Worm (Caenorhabditis elegans) whole organism, young adult: Measurements from ENCODE around the gene C23G10.11.

Experiments used
- B0035.1 ChIP-seq: sonication (generic microtip); optimal IDR thresholded peaks from 2 replicates; lab custom pipeline; 2016; ENCODE audit warnings: missing genetic modification characterization, mild to moderate bottlenecking, missing compliant biosample characterization, missing genotype, missing genetic modification reagents
- B0336.3 ChIP-seq: fragments of 200-800 bp; sonication (Bioruptor generic); IDR thresholded peaks from 2 replicates; pipeline ENCODE4 v1.3.6; 2022; ENCODE audit warnings: missing genetic modification characterization, missing compliant biosample characterization
- F33H1.4 ChIP-seq: fragments of 200-800 bp; sonication (Bioruptor generic); IDR thresholded peaks from 2 replicates; pipeline ENCODE4 v1.3.6; 2022; ENCODE audit warnings: missing genetic modification reagents, missing genetic modification characterization, missing compliant biosample characterization
- T26A5.8 ChIP-seq: sonication (generic microtip); optimal IDR thresholded peaks from 2 replicates; lab custom pipeline; 2016; ENCODE audit warnings: missing genetic modification characterization, missing compliant biosample characterization
- Y67H2A.10 ChIP-seq: fragments of 200-800 bp; sonication (Bioruptor generic); conservative IDR thresholded peaks from 2 replicates; pipeline ENCODE4 v1.3.6; 2022; ENCODE audit warnings: missing genetic modification reagents, missing genetic modification characterization, missing compliant biosample characterization
- Y95B8A.8 ChIP-seq: fragments of 200-800 bp; sonication (Bioruptor generic); IDR thresholded peaks from 2 replicates; pipeline ENCODE4 v1.3.6; 2022; ENCODE audit warnings: missing genetic modification reagents, missing genetic modification characterization, missing compliant biosample characterization
- ZK185.1 ChIP-seq: sonication (generic microtip); optimal IDR thresholded peaks from 2 replicates; lab custom pipeline; 2016; ENCODE audit warnings: mild to moderate bottlenecking, missing genetic modification characterization, missing compliant biosample characterization; ENCODE audit not compliant: poor library complexity, severe bottlenecking
- ama-1 ChIP-seq, 3 experiments: fragments of 150-350 bp in 1 of 3; sonication (generic microtip) in 2 of 3; optimal IDR thresholded peaks; 2 replicates each; lab custom pipeline; 2014 to 2018; ENCODE audit warnings: missing biosample characterization in 2 of 3, missing genetic modification characterization in 2 of 3, missing genetic modification reagents in 2 of 3
- aptf-3 ChIP-seq: fragments of 200-800 bp; sonication (Bioruptor generic); IDR thresholded peaks from 2 replicates; pipeline ENCODE4 v1.3.6; 2022; ENCODE audit warnings: missing genetic modification characterization, missing compliant biosample characterization
- atf-7 ChIP-seq: sonication (generic microtip); optimal IDR thresholded peaks from 2 replicates; lab custom pipeline; 2017; ENCODE audit warnings: mild to moderate bottlenecking, missing genetic modification characterization, missing compliant biosample characterization
- athp-1 ChIP-seq: sonication (generic microtip); optimal IDR thresholded peaks from 2 replicates; lab custom pipeline; 2017; ENCODE audit warnings: mild to moderate bottlenecking, missing genetic modification characterization, missing compliant biosample characterization
- attf-5 ChIP-seq: fragments of 200-800 bp; sonication (Bioruptor generic); optimal IDR thresholded peaks from 2 replicates; lab custom pipeline; 2018; ENCODE audit warnings: mild to moderate bottlenecking, missing genetic modification characterization, missing compliant biosample characterization
- ceh-27 ChIP-seq: fragments of 200-800 bp; sonication (Bioruptor generic); optimal IDR thresholded peaks from 2 replicates; lab custom pipeline; 2018; ENCODE audit warnings: mild to moderate bottlenecking, missing genetic modification characterization, moderate library complexity, missing compliant biosample characterization
- ceh-58 ChIP-seq: fragments of 200-800 bp; sonication (Bioruptor generic); IDR thresholded peaks from 2 replicates; pipeline ENCODE4 v1.3.6; 2022; ENCODE audit warnings: missing genetic modification characterization, missing compliant biosample characterization
- ceh-91 ChIP-seq: fragments of 200-800 bp; sonication (Bioruptor generic); IDR thresholded peaks from 2 replicates; pipeline ENCODE4 v1.3.6; 2022; ENCODE audit warnings: missing genetic modification reagents, missing genetic modification characterization, missing compliant biosample characterization
- egl-18 ChIP-seq: fragments of 200-800 bp; sonication (Bioruptor generic); IDR thresholded peaks from 2 replicates; pipeline ENCODE4 v1.3.6; 2022; ENCODE audit warnings: missing genetic modification reagents, missing genetic modification characterization, missing compliant biosample characterization
- egl-44 ChIP-seq: fragments of 200-800 bp; sonication (Bioruptor generic); IDR thresholded peaks from 2 replicates; pipeline ENCODE4 v1.3.6; 2022; ENCODE audit warnings: missing genetic modification reagents, missing genetic modification characterization, missing compliant biosample characterization
- hmg-1.2 ChIP-seq: fragments of 200-800 bp; sonication (Bioruptor generic); IDR thresholded peaks from 2 replicates; pipeline ENCODE4 v1.3.6; 2022; ENCODE audit warnings: missing genetic modification reagents, missing genetic modification characterization, missing compliant biosample characterization
- let-526 ChIP-seq: fragments of 200-800 bp; sonication (Bioruptor generic); IDR thresholded peaks from 2 replicates; pipeline ENCODE4 v1.3.6; 2022; ENCODE audit warnings: missing genetic modification reagents, missing genetic modification characterization, missing compliant biosample characterization
- let-607 ChIP-seq, 2 experiments: fragments of 200-800 bp in 1 of 2; sonication (Bioruptor generic) in 1 of 2; sonication (generic microtip) in 1 of 2; optimal IDR thresholded peaks; 2 replicates each; lab custom pipeline; 2016 to 2018; ENCODE audit warnings: mild to moderate bottlenecking in 2 of 2, missing compliant biosample characterization in 2 of 2, missing genetic modification characterization in 2 of 2, moderate library complexity in 2 of 2, missing genotype in 1 of 2
- lsl-1 ChIP-seq: fragments of 200-800 bp; sonication (Bioruptor generic); optimal IDR thresholded peaks from 2 replicates; lab custom pipeline; 2018; ENCODE audit warnings: mild to moderate bottlenecking, missing genetic modification characterization, moderate library complexity, missing compliant biosample characterization
- madf-6 ChIP-seq: fragments of 200-800 bp; sonication (Bioruptor generic); IDR thresholded peaks from 2 replicates; pipeline ENCODE4 v1.3.6; 2022; ENCODE audit warnings: missing genetic modification reagents, missing genetic modification characterization, missing compliant biosample characterization
- mes-4 ChIP-seq: sonication (generic microtip); optimal IDR thresholded peaks from 2 replicates; lab custom pipeline; 2016; ENCODE audit warnings: missing genotype, missing genetic modification characterization, missing compliant biosample characterization
- mxl-1 ChIP-seq: sonication (generic microtip); optimal IDR thresholded peaks from 2 replicates; lab custom pipeline; 2016; ENCODE audit warnings: missing genetic modification characterization, missing compliant biosample characterization
- nfyb-1 ChIP-seq: fragments of 200-800 bp; sonication (Bioruptor generic); IDR thresholded peaks from 2 replicates; pipeline ENCODE4 v1.3.6; 2022; ENCODE audit warnings: missing genetic modification reagents, missing genetic modification characterization, missing compliant biosample characterization
- nhr-179 ChIP-seq: sonication (generic microtip); optimal IDR thresholded peaks from 2 replicates; lab custom pipeline; 2016; ENCODE audit warnings: mild to moderate bottlenecking, missing genetic modification characterization, missing compliant biosample characterization
- nhr-90 ChIP-seq: sonication (generic microtip); optimal IDR thresholded peaks from 2 replicates; lab custom pipeline; 2016; ENCODE audit warnings: missing genotype, mild to moderate bottlenecking, missing genetic modification characterization, missing compliant biosample characterization
- pbrm-1 ChIP-seq: fragments of 200-800 bp; sonication (Bioruptor generic); IDR thresholded peaks from 2 replicates; pipeline ENCODE4 v1.3.6; 2022; ENCODE audit warnings: missing genetic modification reagents, missing genetic modification characterization, missing compliant biosample characterization
- snpc-3.4 ChIP-seq: sonication (generic microtip); optimal IDR thresholded peaks from 2 replicates; lab custom pipeline; 2017; ENCODE audit warnings: missing genetic modification characterization, mild to moderate bottlenecking, missing compliant biosample characterization, antibody characterized with exemption, moderate library complexity, missing genotype, missing genetic modification reagents
- tbp1 ChIP-seq: fragments of 200-800 bp; sonication (Bioruptor generic); optimal IDR thresholded peaks from 2 replicates; lab custom pipeline; 2018; ENCODE audit warnings: mild to moderate bottlenecking, missing genetic modification characterization, missing compliant biosample characterization
- xnd-1 ChIP-seq: sonication (generic microtip); optimal IDR thresholded peaks from 2 replicates; lab custom pipeline; 2016; ENCODE audit warnings: missing genotype, missing genetic modification reagents, missing genetic modification characterization, missing compliant biosample characterization
- ztf-25 ChIP-seq: fragments of 200-800 bp; sonication (Bioruptor generic); IDR thresholded peaks from 2 replicates; pipeline ENCODE4 v1.3.6; 2022; ENCODE audit warnings: missing genetic modification reagents, missing genetic modification characterization, missing compliant biosample characterization
- ztf-28 ChIP-seq: fragments of 200-800 bp; sonication (Bioruptor generic); IDR thresholded peaks from 2 replicates; pipeline ENCODE4 v1.3.6; 2022; ENCODE audit warnings: missing genetic modification reagents, missing genetic modification characterization, missing compliant biosample characterization
- ztf-3 ChIP-seq: fragments of 200-800 bp; sonication (Bioruptor generic); optimal IDR thresholded peaks from 2 replicates; lab custom pipeline; 2018; ENCODE audit warnings: mild to moderate bottlenecking, missing genetic modification characterization, missing compliant biosample characterization

Gene C23G10.11

DNA sequence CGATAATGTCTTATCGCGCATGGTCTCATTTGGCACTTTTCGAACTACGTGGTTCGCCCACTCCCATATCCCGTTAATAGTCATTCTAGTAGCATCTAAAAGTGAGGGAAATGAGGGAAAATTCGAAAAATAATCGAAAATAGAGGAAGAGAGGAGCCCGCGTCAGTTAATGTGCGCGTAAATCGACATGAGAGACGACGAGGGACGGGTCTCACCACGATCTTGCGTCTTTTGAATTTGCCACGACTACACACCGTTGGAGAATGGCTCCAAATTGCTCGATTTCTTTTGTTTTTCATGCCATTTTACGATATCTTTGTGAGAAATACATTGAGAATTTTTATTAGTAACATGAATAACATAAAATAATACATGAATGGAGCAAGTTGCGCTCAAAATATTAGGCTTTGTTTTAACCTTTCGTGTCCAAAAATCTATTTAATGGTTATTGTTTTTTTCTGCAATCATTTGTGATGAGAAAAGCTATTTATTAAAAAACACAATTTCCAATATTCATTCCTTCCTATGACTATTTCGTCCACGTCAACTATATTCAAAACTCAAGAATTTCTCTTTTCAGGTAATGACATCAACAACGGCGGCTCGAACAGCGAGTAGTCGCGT is 32.8 kb upstream of the C23G10.11 start, which contains the start of the genes gen-1 and stt-3:
Gene gen-1, minus strand, starts transcription at position 95 of the 624 bp plus-strand sequence.
Gene stt-3, plus strand, starts transcription at position 574 of the 624 bp plus-strand sequence.
- TF ChIP-seq hmg-1.2 (peak; percentile 27; the same call in 1 of the 2 replicates), mes-4 (tag; lab: Kevin White, UChicago) (no peak), madf-6 (GFP tag; lab: Robert Waterston, UW) (no peak), lsl-1 (GFP tag; lab: Kevin White, UChicago) (peak; percentile 8), F33H1.4 (peak; percentile 69), let-607 (tag; optimal IDR thresholded peaks at IDR 0.05; lab: Kevin White, UChicago) (peak in 1 of 2 experiments; percentile 27)

DNA sequence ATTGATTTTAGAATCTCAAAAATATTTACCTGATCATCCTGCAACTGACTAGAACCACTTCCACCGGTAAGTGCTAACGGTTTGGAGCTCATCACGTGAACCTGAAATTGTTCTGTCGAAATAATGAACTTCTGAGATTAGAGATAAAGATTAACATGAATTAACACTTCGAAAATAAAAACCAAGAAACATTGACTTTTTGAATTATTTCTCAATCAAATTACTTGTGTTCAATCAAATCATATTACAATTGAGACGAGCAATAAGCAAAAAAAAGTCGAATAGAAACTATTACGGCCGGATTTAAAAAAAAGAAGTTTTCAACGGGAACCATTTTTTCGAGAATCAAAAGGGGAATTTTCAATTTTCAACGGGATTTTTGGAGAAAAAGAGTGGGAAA is 30.4 kb upstream of the C23G10.11 start, which contains the start of gene bcas-2:
Gene bcas-2, minus strand, starts transcription at position 101 of the 400 bp plus-strand sequence.
- TF ChIP-seq aptf-3 (GFP tag; lab: Robert Waterston, UW) (no peak), nhr-179 (tag; lab: Kevin White, UChicago) (no peak), ceh-58 (GFP tag; lab: Robert Waterston, UW) (no peak), Y67H2A.10 (GFP tag; lab: Robert Waterston, UW) (no peak), athp-1 (no peak), let-526 (GFP tag; lab: Robert Waterston, UW) (no peak), ZK185.1 (no peak), ztf-25 (GFP tag; lab: Robert Waterston, UW) (no peak)

DNA sequence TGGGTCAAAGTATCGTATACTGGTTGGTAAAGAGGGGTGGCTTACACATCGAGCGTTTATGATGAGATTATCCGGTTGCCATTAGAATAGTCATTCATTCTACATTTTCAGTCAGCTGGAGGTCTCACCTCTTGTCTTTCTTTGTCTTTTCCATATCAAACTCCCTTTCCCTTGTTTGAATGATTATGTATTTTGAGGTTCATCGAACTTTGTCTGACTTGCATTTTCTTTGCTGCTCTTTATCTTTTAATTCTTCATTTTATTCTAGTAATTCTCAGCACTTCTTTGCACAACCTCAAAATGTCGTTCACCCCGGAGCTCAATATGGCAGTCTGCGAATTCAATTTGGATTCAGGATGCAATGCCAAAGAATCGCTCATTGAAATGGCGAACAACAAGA is 25.2 kb upstream of the C23G10.11 start, which contains the start of gene T12A2.3:
Gene T12A2.3, plus strand, starts transcription at position 301 of the 400 bp plus-strand sequence.
- TF ChIP-seq snpc-3.4 (tag; lab: Kevin White, UChicago) (no peak), Y95B8A.8 (GFP tag; lab: Robert Waterston, UW) (no peak), ztf-3 (GFP tag; lab: Kevin White, UChicago) (no peak), ztf-28 (GFP tag; lab: Robert Waterston, UW) (no peak)

DNA sequence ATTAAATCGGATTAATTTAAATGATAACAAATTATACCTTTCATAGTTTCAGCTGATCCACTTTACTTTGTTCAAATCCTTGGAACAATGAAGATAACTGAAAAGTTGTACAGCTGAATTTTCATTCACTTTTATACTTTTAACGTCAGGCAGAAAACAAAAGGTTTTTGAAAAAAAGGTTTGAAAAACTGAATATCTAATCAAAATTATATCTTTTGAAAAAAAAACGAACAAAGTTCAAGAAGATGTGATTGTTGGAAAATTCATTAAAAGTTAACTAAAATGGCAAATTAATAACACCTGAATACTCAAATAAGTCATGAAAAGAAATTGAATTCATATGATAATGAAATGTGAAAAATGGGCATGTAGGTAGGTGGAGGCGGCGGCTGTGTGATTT is 21.3 kb upstream of the C23G10.11 start, which contains the start of gene T12A2.21:
Gene T12A2.21, minus strand, starts transcription at position 101 of the 400 bp plus-strand sequence.
- TF ChIP-seq nfyb-1 (GFP tag; lab: Robert Waterston, UW) (no peak), egl-18 (GFP tag; lab: Robert Waterston, UW) (no peak), ceh-91 (GFP tag; lab: Robert Waterston, UW) (no peak), T26A5.8 (no peak), egl-44 (no peak), mes-4 (tag; lab: Kevin White, UChicago) (no peak), atf-7 (tag; lab: Kevin White, UChicago) (no peak), B0035.1 (tag; lab: Kevin White, UChicago) (no peak), mxl-1 (tag; lab: Kevin White, UChicago) (no peak), ama-1 (optimal IDR thresholded peaks at IDR 0.05; lab: Kevin White, UChicago) (no peak), ama-1 (GFP tag; optimal IDR thresholded peaks at IDR 0.05; lab: Kevin White, UChicago) (no peak), xnd-1 (tag; lab: Kevin White, UChicago) (no peak), B0336.3 (GFP tag; lab: Robert Waterston, UW) (no peak), attf-5 (GFP tag; lab: Kevin White, UChicago) (no peak), pbrm-1 (GFP tag; lab: Robert Waterston, UW) (no peak), tbp1 (GFP tag; lab: Kevin White, UChicago) (no peak), ceh-27 (GFP tag; lab: Kevin White, UChicago) (no peak), nhr-90 (no peak)
